Worm (Caenorhabditis elegans): Measurements from ENCODE around the gene F13A2.3.

DNA sequence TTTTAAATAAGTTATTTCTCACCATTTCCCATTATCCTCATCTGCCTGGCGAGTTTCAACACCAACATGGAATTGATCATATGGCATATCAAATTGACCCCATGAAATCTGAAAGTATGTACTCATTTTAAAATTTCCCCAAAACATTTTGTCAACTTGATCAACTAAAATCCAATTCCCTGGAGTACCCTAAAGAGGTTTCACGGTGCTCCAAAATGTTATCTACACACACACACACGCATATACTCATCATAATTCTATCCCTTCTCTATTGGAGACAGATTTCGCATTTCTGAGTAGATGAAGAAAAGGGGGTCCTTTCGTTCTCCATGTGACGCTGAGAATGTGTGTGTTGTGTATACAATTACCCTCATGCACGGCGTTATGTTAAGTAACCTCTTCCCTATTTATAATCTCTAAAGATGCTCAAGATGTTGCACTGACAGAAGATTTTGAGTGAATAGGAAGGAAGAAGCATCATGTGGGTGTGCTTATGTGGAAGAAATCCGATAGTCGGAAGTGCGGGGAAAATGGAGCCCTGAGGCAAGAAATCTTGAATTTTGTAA lies 40.0 kb downstream of the F13A2.3 start:
- TF ChIP-seq fkh-10 (GFP tag; optimal IDR thresholded peaks at IDR 0.05) (no peak), mdl-1 (tag; optimal IDR thresholded peaks at IDR 0.05) (no peak), efl-1 (optimal IDR thresholded peaks at IDR 0.05) (no peak), efl-1 (GFP tag; optimal IDR thresholded peaks at IDR 0.05 in 1 of 2) (no peak), skn-1 (tag; optimal IDR thresholded peaks at IDR 0.05) (no peak), egl-27 (tag; optimal IDR thresholded peaks at IDR 0.05) (no peak), unc-130 (tag; optimal IDR thresholded peaks at IDR 0.05) (no peak), lin-39 (tag; optimal IDR thresholded peaks at IDR 0.05) (no peak), nhr-237 (tag; optimal IDR thresholded peaks at IDR 0.05) (no peak), elt-2 (tag; optimal IDR thresholded peaks at IDR 0.05) (no peak), isw-1 (GFP tag; IDR thresholded peaks at IDR 0.05) (no peak), unc-62 (GFP tag; optimal IDR thresholded peaks at IDR 0.05) (no peak), ztf-4 (tag; optimal IDR thresholded peaks at IDR 0.05) (no peak), zip-4 (GFP tag; optimal IDR thresholded peaks at IDR 0.05) (no peak), pag-3 (tag; optimal IDR thresholded peaks at IDR 0.05; ENCODE audit: borderline replicate concordance, insufficient read depth) (no peak)

All from whole organism, L1 larva.